Fruit fly (Drosophila melanogaster): ENCODE results near the gene CG3386.

The CG3386 gene

dm6 chr3L:644111-644718 lies 38.1 kb downstream of the CG3386 start (continued):
- TF ChIP-seq H15 (GFP tag; IDR thresholded peaks at IDR 0.05) (peak; percentile 90), Rfx (GFP tag; IDR thresholded peaks at IDR 0.05) (peak; percentile 77), CG34376 (GFP tag; optimal IDR thresholded peaks at IDR 0.05) (no peak), CG4282 (GFP tag; optimal IDR thresholded peaks at IDR 0.05) (peak; percentile 72), HLH54F (GFP tag; optimal IDR thresholded peaks at IDR 0.05) (peak; percentile 75), ap (GFP tag; IDR thresholded peaks at IDR 0.05) (peak; percentile 84), CG31388 (GFP tag; optimal IDR thresholded peaks at IDR 0.05) (peak; percentile 58), CG10147 (GFP tag; optimal IDR thresholded peaks at IDR 0.05) (peak; percentile 32), sc (optimal IDR thresholded peaks at IDR 0.05) (no peak), sc (GFP tag; optimal IDR thresholded peaks at IDR 0.05) (peak; percentile 80), CG8359 (GFP tag; optimal IDR thresholded peaks at IDR 0.05; ENCODE audit: borderline replicate concordance) (peak; percentile 78), Max (GFP tag; optimal IDR thresholded peaks at IDR 0.05) (peak; percentile 74), CG1792 (GFP tag; optimal IDR thresholded peaks at IDR 0.05) (peak; percentile 83), sd (tag; optimal IDR thresholded peaks at IDR 0.05) (peak; percentile 79), Atf-2 (GFP tag; optimal IDR thresholded peaks at IDR 0.05) (peak; percentile 88), CG13775 (GFP tag; optimal IDR thresholded peaks at IDR 0.05) (peak; percentile 70), CG15601 (tag; optimal IDR thresholded peaks at IDR 0.05) (peak; percentile 78), kah (GFP tag; optimal IDR thresholded peaks at IDR 0.05) (peak; percentile 71), tll (GFP tag; optimal IDR thresholded peaks at IDR 0.05) (no peak), Bteb2 (GFP tag; optimal IDR thresholded peaks at IDR 0.05) (peak; percentile 60), CG2875 (GFP tag; optimal IDR thresholded peaks at IDR 0.05) (peak; percentile 92), fd3F (GFP tag; optimal IDR thresholded peaks at IDR 0.05) (peak; percentile 62), CG6272 (GFP tag; IDR thresholded peaks at IDR 0.05) (peak; percentile 77), ham (GFP tag; IDR thresholded peaks at IDR 0.05) (no peak), Six4 (GFP tag; optimal IDR thresholded peaks at IDR 0.05) (peak; percentile 76), Drgx (GFP tag; IDR thresholded peaks at IDR 0.05) (peak; percentile 94), salm (tag; optimal IDR thresholded peaks at IDR 0.05) (peak; percentile 80), Antp (GFP tag; optimal IDR thresholded peaks at IDR 0.05) (peak; percentile 90), CG2678 (tag; optimal IDR thresholded peaks at IDR 0.05) (peak; percentile 86), aop (GFP tag; IDR thresholded peaks at IDR 0.05) (peak; percentile 77), esg (GFP tag; conservative IDR thresholded peaks at IDR 0.05) (peak; percentile 80), CG5245 (GFP tag; optimal IDR thresholded peaks at IDR 0.05) (peak; percentile 89), CG14667 (GFP tag; IDR thresholded peaks at IDR 0.05) (peak; percentile 81), Kr (GFP tag; optimal IDR thresholded peaks at IDR 0.05) (no peak), CG16815 (GFP tag; optimal IDR thresholded peaks at IDR 0.05) (peak; percentile 68), tna (GFP tag; IDR thresholded peaks at IDR 0.05; ENCODE audit: partially characterized antibody) (no peak), Dek (tag; optimal IDR thresholded peaks at IDR 0.05) (peak; percentile 69), HHEX (GFP tag; optimal IDR thresholded peaks at IDR 0.05) (peak; percentile 79), CG33213 (GFP tag; optimal IDR thresholded peaks at IDR 0.05) (peak; percentile 88), bbx (GFP tag; IDR thresholded peaks at IDR 0.05; ENCODE audit: partially characterized antibody) (0 out of 2 replicates have a peak, but pooled peaks have one; percentile 37), mirr (GFP tag; optimal IDR thresholded peaks at IDR 0.05) (no peak), dimm (GFP tag; IDR thresholded peaks at IDR 0.05) (peak; percentile 58), row (GFP tag; IDR thresholded peaks at IDR 0.05) (peak; percentile 88), CG32767 (GFP tag; IDR thresholded peaks at IDR 0.05) (peak; percentile 79), ash1 (GFP tag; optimal IDR thresholded peaks at IDR 0.05) (no peak), Hmx (GFP tag; optimal IDR thresholded peaks at IDR 0.05) (no peak), fd64A (GFP tag; optimal IDR thresholded peaks at IDR 0.05) (peak; percentile 78), PHDP (tag; optimal IDR thresholded peaks at IDR 0.05) (peak; percentile 87), Blimp-1 (GFP tag; optimal IDR thresholded peaks at IDR 0.05) (peak; percentile 89), H2.0 (GFP tag; IDR thresholded peaks at IDR 0.05) (peak; percentile 84)
